Fruit fly (Drosophila melanogaster) whole organism: ENCODE measurements around the gene mfrn.

Experiments
- CG8478 ChIP-seq: fragments of >200 bp; optimal IDR thresholded peaks from 2 replicates; lab custom pipeline; 2018; ENCODE audit warnings: inconsistent platforms
- Dll ChIP-seq: fragments of >200 bp; optimal IDR thresholded peaks from 2 replicates; lab custom pipeline; 2017
- EcR ChIP-seq, 2 experiments: fragments of >200 bp; optimal IDR thresholded peaks; 2 replicates each; lab custom pipeline; 2017; ENCODE audit warnings: missing biosample characterization in 2 of 2, missing genetic modification characterization in 2 of 2, missing genetic modification reagents in 2 of 2
- pan ChIP-seq: fragments of >200 bp; optimal IDR thresholded peaks from 2 replicates; lab custom pipeline; 2017
- psq ChIP-seq: fragments of >200 bp; optimal IDR thresholded peaks from 2 replicates; lab custom pipeline; 2017
- usp ChIP-seq: fragments of >200 bp; optimal IDR thresholded peaks from 2 replicates; lab custom pipeline; 2017; ENCODE audit warnings: missing biosample characterization, missing genetic modification characterization, mixed read lengths

DNA sequence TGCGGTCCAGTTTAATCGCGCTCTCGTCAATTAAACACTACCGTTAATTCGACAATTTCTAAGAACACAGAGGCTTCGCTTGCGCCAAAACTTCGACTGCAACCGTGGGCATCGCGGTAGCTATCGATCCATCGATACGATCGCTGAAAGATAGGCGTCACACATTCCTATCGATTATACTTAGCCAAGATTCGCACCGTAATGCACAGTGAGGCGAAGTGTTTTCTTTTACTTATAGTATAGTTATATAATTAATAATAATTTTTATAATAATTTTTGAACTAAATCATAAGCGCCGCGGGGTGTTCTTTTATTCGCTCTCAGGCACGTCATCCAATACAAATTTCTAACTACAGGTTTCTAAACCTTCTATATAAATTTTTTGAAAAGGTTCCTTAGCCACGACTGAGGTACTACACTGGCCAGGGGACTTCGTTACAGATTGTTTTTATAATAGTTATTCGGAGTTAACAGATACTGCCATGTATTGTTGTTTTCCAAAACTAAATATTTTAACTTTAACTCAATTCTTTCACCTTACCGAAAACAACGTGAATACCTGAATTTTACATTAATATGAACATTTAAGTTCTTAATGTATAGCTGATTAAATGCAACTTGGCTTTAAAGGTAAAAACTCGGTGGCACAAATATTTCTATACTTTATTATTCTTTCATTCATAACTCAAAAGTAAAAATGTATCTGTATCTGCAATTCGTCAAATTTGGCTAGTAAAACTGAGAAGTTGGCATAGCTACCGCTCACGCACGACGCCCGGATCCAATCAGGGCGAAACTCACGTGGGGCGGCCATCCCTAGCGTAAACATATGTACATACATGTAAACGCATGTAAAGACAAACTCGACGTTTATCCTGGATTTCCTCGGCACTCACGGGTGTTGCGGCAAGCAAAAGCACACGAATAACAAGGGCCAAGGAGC, 9.8 kb downstream of the mfrn start, which contains the start of the genes NSD and BOD1:
- no peak for TF ChIP-seq usp (GFP tag; lab: Kevin White, UChicago)
- TF ChIP-seq psq = no peak
- TF ChIP-seq CG8478 (lab: Kevin White, UChicago) = no peak
- TF ChIP-seq pan = no peak
- no peak for TF ChIP-seq EcR (GFP tag; optimal IDR thresholded peaks at IDR 0.05; lab: Kevin White, UChicago)
- no peak for TF ChIP-seq Dll (lab: Kevin White, UChicago)
